Worm (Caenorhabditis elegans) whole organism, young adult: ENCODE measurements around the gene ten-1.

Source experiments
- B0035.1 ChIP-seq: sonication (generic microtip); optimal IDR thresholded peaks from 2 replicates; lab custom pipeline; 2016; ENCODE audit warnings: missing genetic modification characterization, mild to moderate bottlenecking, missing compliant biosample characterization, missing genotype, missing genetic modification reagents
- B0336.3 ChIP-seq: fragments of 200-800 bp; sonication (Bioruptor generic); IDR thresholded peaks from 2 replicates; pipeline ENCODE4 v1.3.6; 2022; ENCODE audit warnings: missing genetic modification characterization, missing compliant biosample characterization
- C06A6.2 ChIP-seq: fragments of 200-800 bp; sonication (Bioruptor generic); conservative IDR thresholded peaks from 2 replicates; pipeline ENCODE4 v1.3.6; 2022; ENCODE audit warnings: missing genetic modification characterization, missing compliant biosample characterization
- F49E8.2 ChIP-seq: sonication (generic microtip); optimal IDR thresholded peaks from 3 replicates; lab custom pipeline; 2017; ENCODE audit warnings: missing genetic modification characterization, mild to moderate bottlenecking, missing compliant biosample characterization, antibody characterized with exemption, moderate library complexity; ENCODE audit not compliant: insufficient read depth
- F57A8.1 ChIP-seq: fragments of 200-800 bp; sonication (Bioruptor generic); optimal IDR thresholded peaks from 2 replicates; lab custom pipeline; 2018; ENCODE audit warnings: mild to moderate bottlenecking, missing genetic modification characterization, moderate library complexity, missing compliant biosample characterization
- K12H6.12 ChIP-seq: fragments of 200-800 bp; sonication (Bioruptor generic); optimal IDR thresholded peaks from 2 replicates; lab custom pipeline; 2018; ENCODE audit warnings: mild to moderate bottlenecking, missing genetic modification characterization, missing compliant biosample characterization
- T07F8.4 ChIP-seq: sonication (generic microtip); optimal IDR thresholded peaks from 2 replicates; lab custom pipeline; 2016; ENCODE audit warnings: mild to moderate bottlenecking, missing genetic modification characterization, moderate library complexity, missing compliant biosample characterization
- T26A5.8 ChIP-seq: sonication (generic microtip); optimal IDR thresholded peaks from 2 replicates; lab custom pipeline; 2016; ENCODE audit warnings: missing genetic modification characterization, missing compliant biosample characterization
- Y53G8AR.9 ChIP-seq: fragments of 200-800 bp; sonication (Bioruptor generic); conservative IDR thresholded peaks from 2 replicates; pipeline ENCODE4 v1.3.6; 2022; ENCODE audit warnings: missing genetic modification reagents, missing genetic modification characterization, missing compliant biosample characterization
- akir-1 ChIP-seq: fragments of 200-800 bp; sonication (Bioruptor generic); optimal IDR thresholded peaks from 2 replicates; lab custom pipeline; 2018; ENCODE audit warnings: mild to moderate bottlenecking, missing genetic modification characterization, moderate library complexity, missing compliant biosample characterization
- aptf-3 ChIP-seq: fragments of 200-800 bp; sonication (Bioruptor generic); IDR thresholded peaks from 2 replicates; pipeline ENCODE4 v1.3.6; 2022; ENCODE audit warnings: missing genetic modification characterization, missing compliant biosample characterization
- attf-5 ChIP-seq: fragments of 200-800 bp; sonication (Bioruptor generic); optimal IDR thresholded peaks from 2 replicates; lab custom pipeline; 2018; ENCODE audit warnings: mild to moderate bottlenecking, missing genetic modification characterization, missing compliant biosample characterization
- cebp-1 ChIP-seq, 2 experiments: fragments of 200-800 bp in 1 of 2; sonication (Bioruptor generic) in 1 of 2; sonication (generic microtip) in 1 of 2; IDR thresholded peaks in 1 of 2; optimal IDR thresholded peaks in 1 of 2; 2 replicates each; pipeline versions ENCODE4 v1.3.6 to Lab custom; 2017 to 2022; ENCODE audit warnings: missing compliant biosample characterization in 2 of 2, missing genetic modification characterization in 2 of 2, mild to moderate bottlenecking in 1 of 2, missing genetic modification reagents in 1 of 2, moderate library complexity in 1 of 2
- ceh-100 ChIP-seq: fragments of 200-800 bp; sonication (Bioruptor generic); IDR thresholded peaks from 2 replicates; pipeline ENCODE4 v1.3.6; 2022; ENCODE audit warnings: missing genetic modification reagents, missing genetic modification characterization, missing compliant biosample characterization
- chd-7 ChIP-seq: sonication (generic microtip); optimal IDR thresholded peaks from 2 replicates; lab custom pipeline; 2016; ENCODE audit warnings: mild to moderate bottlenecking, missing genetic modification characterization, moderate library complexity, missing compliant biosample characterization
- efl-1 ChIP-seq: fragments of 150-350 bp; optimal IDR thresholded peaks from 2 replicates; lab custom pipeline; 2014; ENCODE audit warnings: missing biosample characterization, missing genetic modification reagents, missing genetic modification characterization
- fkh-3 ChIP-seq: sonication (generic microtip); optimal IDR thresholded peaks from 2 replicates; lab custom pipeline; 2016; ENCODE audit warnings: mild to moderate bottlenecking, missing genetic modification characterization, missing compliant biosample characterization
- him-1 ChIP-seq: sonication (generic microtip); optimal IDR thresholded peaks from 2 replicates; lab custom pipeline; 2016; ENCODE audit warnings: missing genotype, missing genetic modification reagents, missing genetic modification characterization, missing compliant biosample characterization
- hsf-1 ChIP-seq: fragments of 200-800 bp; sonication (Bioruptor generic); IDR thresholded peaks from 2 replicates; pipeline ENCODE4 v1.3.6; 2022; ENCODE audit warnings: missing genetic modification reagents, missing genetic modification characterization, missing compliant biosample characterization
- let-607 ChIP-seq, 2 experiments: fragments of 200-800 bp in 1 of 2; sonication (Bioruptor generic) in 1 of 2; sonication (generic microtip) in 1 of 2; optimal IDR thresholded peaks; 2 replicates each; lab custom pipeline; 2016 to 2018; ENCODE audit warnings: mild to moderate bottlenecking in 2 of 2, missing compliant biosample characterization in 2 of 2, missing genetic modification characterization in 2 of 2, moderate library complexity in 2 of 2, missing genotype in 1 of 2
- lin-35 ChIP-seq, 3 experiments: fragments of 150-350 bp in 2 of 3; sonication (generic microtip) in 1 of 3; optimal IDR thresholded peaks; 2 replicates each; lab custom pipeline; 2014 to 2018; ENCODE audit warnings: missing biosample characterization in 3 of 3, missing genetic modification characterization in 3 of 3, missing genetic modification reagents in 3 of 3
- lir-1 ChIP-seq: fragments of 200-800 bp; sonication (Bioruptor generic); conservative IDR thresholded peaks from 2 replicates; pipeline ENCODE4 v1.3.6; 2022; ENCODE audit warnings: missing genetic modification reagents, missing genetic modification characterization, missing compliant biosample characterization
- lsy-27 ChIP-seq: sonication (generic microtip); optimal IDR thresholded peaks from 2 replicates; lab custom pipeline; 2017; ENCODE audit warnings: missing genetic modification characterization, mild to moderate bottlenecking, missing compliant biosample characterization, antibody characterized with exemption, missing genotype, borderline replicate concordance; ENCODE audit not compliant: insufficient read depth
- mcd-1 ChIP-seq: fragments of 200-800 bp; sonication (Bioruptor generic); IDR thresholded peaks from 2 replicates; pipeline ENCODE4 v1.3.6; 2022; ENCODE audit warnings: missing genetic modification reagents, missing genetic modification characterization, missing compliant biosample characterization
- nfya-1 ChIP-seq: sonication (generic microtip); optimal IDR thresholded peaks from 2 replicates; lab custom pipeline; 2017; ENCODE audit warnings: antibody characterized with exemption, missing compliant biosample characterization, missing genetic modification characterization, borderline replicate concordance; ENCODE audit not compliant: insufficient read depth
- pha-4 ChIP-seq: fragments of 150-350 bp; sonication (generic microtip); optimal IDR thresholded peaks from 2 replicates; lab custom pipeline; 2014; ENCODE audit warnings: missing biosample characterization, missing genetic modification reagents, missing genetic modification characterization
- rcor-1 ChIP-seq: fragments of 200-800 bp; sonication (Bioruptor generic); IDR thresholded peaks from 2 replicates; pipeline ENCODE4 v1.3.6; 2022; ENCODE audit warnings: missing genetic modification reagents, missing genetic modification characterization, missing compliant biosample characterization
- repo-1 ChIP-seq: sonication (generic microtip); optimal IDR thresholded peaks from 2 replicates; lab custom pipeline; 2017; ENCODE audit warnings: mild to moderate bottlenecking, missing genetic modification characterization, missing compliant biosample characterization
- rpc-1 ChIP-seq, 2 experiments: fragments of 150-350 bp in 1 of 2; sonication (generic microtip) in 1 of 2; optimal IDR thresholded peaks; 2 replicates each; lab custom pipeline; 2014 to 2018; ENCODE audit warnings: missing biosample characterization in 1 of 2, missing genetic modification characterization in 1 of 2, missing genetic modification reagents in 1 of 2, missing genotype in 1 of 2
- snpc-1.3 ChIP-seq: sonication (generic microtip); optimal IDR thresholded peaks from 2 replicates; lab custom pipeline; 2017; ENCODE audit warnings: missing genetic modification characterization, mild to moderate bottlenecking, missing compliant biosample characterization, antibody characterized with exemption, moderate library complexity, missing genotype, missing genetic modification reagents; ENCODE audit not compliant: insufficient read depth
- snpc-4 ChIP-seq, 5 experiments: fragments of 150-350 bp in 1 of 5; sonication (generic microtip) in 4 of 5; optimal IDR thresholded peaks; 2 replicates each; lab custom pipeline; 2014 to 2018; ENCODE audit warnings: missing genetic modification characterization in 5 of 5, missing biosample characterization in 3 of 5, antibody characterized with exemption in 2 of 5, mild to moderate bottlenecking in 2 of 5, missing compliant biosample characterization in 2 of 5, missing genotype in 2 of 5, moderate library complexity in 2 of 5, missing genetic modification reagents in 1 of 5
- sptf-2 ChIP-seq: fragments of 200-800 bp; sonication (Bioruptor generic); optimal IDR thresholded peaks from 2 replicates; lab custom pipeline; 2018; ENCODE audit warnings: mild to moderate bottlenecking, missing genetic modification characterization, missing compliant biosample characterization
- zfh-2 ChIP-seq: fragments of 200-800 bp; sonication (Bioruptor generic); conservative IDR thresholded peaks from 2 replicates; pipeline ENCODE4 v1.3.6; 2022; ENCODE audit warnings: missing genetic modification reagents, missing genetic modification characterization, missing compliant biosample characterization
- zim-3 ChIP-seq: sonication (generic microtip); optimal IDR thresholded peaks from 2 replicates; lab custom pipeline; 2017; ENCODE audit warnings: mild to moderate bottlenecking, missing genetic modification characterization, moderate library complexity, missing compliant biosample characterization
- ztf-26 ChIP-seq: sonication (generic microtip); optimal IDR thresholded peaks from 2 replicates; lab custom pipeline; 2017; ENCODE audit warnings: missing genetic modification characterization, missing compliant biosample characterization
- ztf-28 ChIP-seq: fragments of 200-800 bp; sonication (Bioruptor generic); IDR thresholded peaks from 2 replicates; pipeline ENCODE4 v1.3.6; 2022; ENCODE audit warnings: missing genetic modification reagents, missing genetic modification characterization, missing compliant biosample characterization

ten-1 gene

DNA sequence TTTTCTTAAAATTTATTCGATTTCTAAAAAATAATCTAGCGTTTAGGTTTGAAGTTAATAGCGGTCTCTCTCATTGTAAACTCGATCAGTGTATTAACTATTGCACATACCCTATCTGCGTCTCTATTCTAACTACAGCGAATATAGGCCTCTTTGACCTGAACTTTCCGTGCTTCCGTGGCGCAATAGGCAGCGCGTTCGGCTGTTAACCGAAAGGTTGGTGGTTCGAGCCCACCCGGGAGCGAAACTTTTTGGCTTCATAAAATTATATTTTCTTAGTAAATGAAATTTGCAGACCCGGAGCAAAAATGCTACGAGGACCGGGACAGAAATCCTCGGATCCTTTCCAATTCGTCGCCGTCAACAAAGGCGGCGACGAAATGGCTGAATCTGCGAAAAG lies 15.3 kb upstream of the ten-1 start (continued):
- TF ChIP-seq efl-1 (GFP tag; lab: Kevin White, UChicago) (no peak), nfya-1 (tag; lab: Kevin White, UChicago) (no peak), ceh-100 (no peak), him-1 (peak; percentile 65), mcd-1 (GFP tag; lab: Robert Waterston, UW) (no peak; the same call in 1 of the 2 replicates), chd-7 (tag; lab: Kevin White, UChicago) (no peak), lsy-27 (tag; lab: Kevin White, UChicago) (no peak), Y53G8AR.9 (GFP tag; lab: Robert Waterston, UW) (no peak), C06A6.2 (no peak), hsf-1 (GFP tag; lab: Robert Waterston, UW) (no peak), lir-1 (no peak), snpc-4 (GFP tag; optimal IDR thresholded peaks at IDR 0.05; lab: Kevin White, UChicago) (no peak), snpc-4 (tag; optimal IDR thresholded peaks at IDR 0.05; lab: Kevin White, UChicago) (no peak), B0035.1 (tag; lab: Kevin White, UChicago) (no peak), rcor-1 (0 out of 2 replicates have a peak, but pooled peaks have one; percentile 32), repo-1 (tag; lab: Kevin White, UChicago) (no peak), snpc-1.3 (tag; lab: Kevin White, UChicago) (peak; percentile 35), zfh-2 (GFP tag; lab: Robert Waterston, UW) (no peak), lin-35 (GFP tag; optimal IDR thresholded peaks at IDR 0.05; lab: Kevin White, UChicago) (no peak), K12H6.12 (no peak), T26A5.8 (tag; lab: Kevin White, UChicago) (no peak), sptf-2 (no peak), zim-3 (tag; lab: Kevin White, UChicago) (no peak), let-607 (tag; optimal IDR thresholded peaks at IDR 0.05; lab: Kevin White, UChicago) (no peak), T07F8.4 (tag; lab: Kevin White, UChicago) (peak; percentile 12), B0336.3 (no peak), attf-5 (peak; percentile 17), F57A8.1 (GFP tag; lab: Kevin White, UChicago) (no peak), F49E8.2 (tag; lab: Kevin White, UChicago) (no peak), aptf-3 (GFP tag; lab: Robert Waterston, UW) (no peak), rpc-1 (optimal IDR thresholded peaks at IDR 0.05; lab: Kevin White, UChicago) (peak; percentile 61), rpc-1 (tag; optimal IDR thresholded peaks at IDR 0.05; lab: Kevin White, UChicago) (peak; percentile 77), fkh-3 (tag; lab: Kevin White, UChicago) (no peak), pha-4 (tag; lab: Kevin White, UChicago) (no peak), akir-1 (no peak), ztf-28 (GFP tag; lab: Robert Waterston, UW) (no peak), ztf-26 (no peak)

DNA sequence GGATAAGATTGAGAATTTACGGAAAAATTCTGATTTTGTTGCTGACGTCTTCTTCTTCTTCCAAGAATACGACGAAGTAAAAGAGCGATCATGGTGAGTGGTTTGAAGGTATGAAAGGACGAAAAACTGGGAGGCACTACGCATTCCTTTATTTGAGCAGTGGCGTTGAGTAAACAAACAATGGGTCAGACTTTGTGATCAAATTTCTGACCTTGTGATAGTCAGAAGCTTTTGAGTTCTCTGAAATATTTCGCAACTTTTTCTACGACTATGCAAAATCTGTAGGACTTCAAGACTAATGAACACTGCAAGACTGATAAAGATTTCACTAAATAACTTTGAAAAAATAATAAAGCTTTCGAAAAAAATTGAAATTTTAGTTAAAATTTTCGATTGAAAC lies 3.8 kb upstream of the ten-1 start, which contains the start of gene F28F5.4:
Gene F28F5.4 (minus strand): TSS at position 104 of the 400 bp plus-strand sequence.
- TF ChIP-seq cebp-1 (GFP tag; IDR thresholded peaks at IDR 0.05; lab: Robert Waterston, UW) (0 out of 2 replicates have a peak, but pooled peaks have one; percentile 20), cebp-1 (tag; optimal IDR thresholded peaks at IDR 0.05; lab: Kevin White, UChicago) (peak; percentile 85), mcd-1 (GFP tag; lab: Robert Waterston, UW) (no peak)
- TF ChIP-seq, all 124 proteins: peak for 1
